Fruit fly (Drosophila melanogaster) whole organism, prepupa: ENCODE measurements around the gene CG31793.
A peak's percentile ranks its signal among the peaks of the same experiment; 100 is the strongest.

Experiments used
- Blimp-1 ChIP-seq: fragments of 200-800 bp; sonication (Bioruptor generic); optimal IDR thresholded peaks from 3 replicates; lab custom pipeline; 2017; ENCODE audit warnings: missing biosample characterization, missing genetic modification characterization, mild to moderate bottlenecking, moderate library complexity, missing genetic modification reagents
- CG11762 ChIP-seq: fragments of 200-800 bp; sonication (Bioruptor generic); optimal IDR thresholded peaks from 3 replicates; lab custom pipeline; 2016; ENCODE audit warnings: missing biosample characterization, missing genetic modification characterization; ENCODE audit not compliant: insufficient read depth
- CG6854 ChIP-seq: fragments of 200-800 bp; sonication (Bioruptor generic); optimal IDR thresholded peaks from 2 replicates; lab custom pipeline; 2017; ENCODE audit warnings: missing biosample characterization, mild to moderate bottlenecking, missing genetic modification characterization
- Gug ChIP-seq: fragments of 200-800 bp; sonication (Bioruptor generic); IDR thresholded peaks from 2 replicates; pipeline ENCODE4 v1.3.6; 2022; ENCODE audit warnings: missing biosample characterization, missing genetic modification characterization
- Hr4 ChIP-seq: fragments of 200-800 bp; sonication (Bioruptor generic); optimal IDR thresholded peaks from 3 replicates; lab custom pipeline; 2016; ENCODE audit warnings: missing biosample characterization, missing genetic modification characterization
- Sox15 ChIP-seq: fragments of 200-800 bp; sonication (Bioruptor generic); optimal IDR thresholded peaks from 3 replicates; lab custom pipeline; 2016; ENCODE audit warnings: missing biosample characterization, missing genetic modification characterization
- dsx ChIP-seq: fragments of 200-800 bp; optimal IDR thresholded peaks from 3 replicates; lab custom pipeline; 2019; ENCODE audit warnings: missing biosample characterization, mild to moderate bottlenecking, missing genetic modification characterization, moderate library complexity; ENCODE audit not compliant: poor library complexity, severe bottlenecking
- fd85E ChIP-seq: fragments of 200-800 bp; sonication (Bioruptor generic); optimal IDR thresholded peaks from 3 replicates; lab custom pipeline; 2016; ENCODE audit warnings: missing biosample characterization, missing genetic modification characterization
- salr ChIP-seq, 2 experiments: fragments of 200-800 bp; sonication (Bioruptor generic); optimal IDR thresholded peaks; 3 replicates each; lab custom pipeline; 2016 to 2018; ENCODE audit warnings: missing biosample characterization in 2 of 2, missing genetic modification characterization in 2 of 2, mild to moderate bottlenecking in 1 of 2
- topi ChIP-seq: fragments of 200-800 bp; sonication (Bioruptor generic); optimal IDR thresholded peaks from 3 replicates; lab custom pipeline; 2016; ENCODE audit warnings: missing biosample characterization, missing genetic modification characterization

DNA sequence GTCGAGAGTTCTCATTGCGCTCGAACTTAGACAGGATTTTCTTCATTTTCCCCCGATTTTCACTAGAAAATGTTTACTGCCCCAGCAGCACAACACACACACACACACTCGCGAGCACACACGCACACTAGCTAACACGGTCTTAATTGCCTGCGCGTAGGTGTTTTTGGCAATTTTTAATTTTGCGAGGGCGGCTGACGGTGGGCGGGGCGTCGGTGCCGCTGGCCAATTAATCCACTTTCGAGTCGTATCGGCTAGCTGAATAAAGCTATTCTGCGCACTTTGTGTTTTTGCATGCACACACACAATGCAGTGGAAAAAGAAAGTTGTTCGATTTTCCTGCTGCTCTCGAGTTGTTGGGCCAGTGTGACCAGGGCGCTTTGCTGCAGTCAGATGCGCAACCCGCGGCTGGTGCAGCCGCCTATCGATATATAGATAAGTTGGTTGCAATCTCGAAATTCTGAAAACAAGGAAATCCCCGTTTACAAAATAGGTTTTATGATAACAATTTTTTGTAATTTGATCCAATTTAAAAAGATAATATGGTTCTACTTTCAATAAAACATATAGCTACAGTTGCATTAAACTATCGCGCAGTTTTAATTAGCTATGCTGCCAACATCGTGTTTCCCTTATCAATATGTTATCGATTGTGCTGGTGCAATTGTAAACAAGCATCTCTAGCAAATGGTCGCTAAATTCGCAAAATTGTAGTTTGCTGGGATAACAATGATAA is 34.6 kb upstream of the CG31793 start, which contains the start of the genes Nak and Tango6:
- TF ChIP-seq salr (GFP tag; optimal IDR thresholded peaks at IDR 0.05; lab: Kevin White, UChicago), result no peak
- peak; percentile 47 for TF ChIP-seq topi (GFP tag; lab: Kevin White, UChicago)
- TF ChIP-seq Blimp-1 (GFP tag; lab: Kevin White, UChicago), result peak; percentile 11
- TF ChIP-seq Sox15 (GFP tag; lab: Kevin White, UChicago), result no peak
- TF ChIP-seq fd85E, result no peak
- TF ChIP-seq CG6854 (GFP tag; lab: Kevin White, UChicago), result peak; percentile 38
- no peak for TF ChIP-seq CG11762 (GFP tag; lab: Kevin White, UChicago)
- peak; percentile 31 for TF ChIP-seq Hr4 (GFP tag; lab: Kevin White, UChicago)
- TF ChIP-seq dsx (GFP tag; lab: Kevin White, UChicago), result no peak
- TF ChIP-seq Gug (GFP tag; lab: Robert Waterston, UW), result no peak
